Fruit fly (Drosophila melanogaster) whole organism, adult: ENCODE results near the gene CG42268.

Source experiments
- CG11617 ChIP-seq: fragments of 200-800 bp; sonication (Bioruptor generic); optimal IDR thresholded peaks from 2 replicates; lab custom pipeline; 2017; ENCODE audit warnings: mild to moderate bottlenecking, missing biosample characterization, missing genetic modification reagents, missing genetic modification characterization
- CG12768 ChIP-seq: fragments of 200-800 bp; sonication (Bioruptor generic); optimal IDR thresholded peaks from 2 replicates; lab custom pipeline; 2017; ENCODE audit warnings: missing biosample characterization, missing genetic modification characterization, mild to moderate bottlenecking, moderate library complexity, missing genetic modification reagents
- CG14711 ChIP-seq: fragments of 200-800 bp; sonication (Bioruptor generic); optimal IDR thresholded peaks from 2 replicates; lab custom pipeline; 2018; ENCODE audit warnings: missing biosample characterization, mild to moderate bottlenecking, missing genetic modification characterization, moderate library complexity
- CG1620 ChIP-seq: fragments of 200-800 bp; sonication (Bioruptor generic); optimal IDR thresholded peaks from 2 replicates; lab custom pipeline; 2016; ENCODE audit warnings: missing biosample characterization, missing genetic modification characterization
- CG33017 ChIP-seq: fragments of 200-800 bp; sonication (Bioruptor generic); optimal IDR thresholded peaks from 2 replicates; lab custom pipeline; 2018; ENCODE audit warnings: missing biosample characterization, mild to moderate bottlenecking, missing genetic modification characterization, moderate library complexity
- CG5204 ChIP-seq: fragments of 200-800 bp; sonication (Bioruptor generic); optimal IDR thresholded peaks from 2 replicates; lab custom pipeline; 2016; ENCODE audit warnings: missing biosample characterization, missing genetic modification characterization
- CG7045 ChIP-seq: fragments of 200-800 bp; sonication (Bioruptor generic); optimal IDR thresholded peaks from 2 replicates; lab custom pipeline; 2017; ENCODE audit warnings: missing biosample characterization, mild to moderate bottlenecking, missing genetic modification characterization
- CG7101 ChIP-seq: fragments of 200-800 bp; sonication (Bioruptor generic); optimal IDR thresholded peaks from 2 replicates; lab custom pipeline; 2018; ENCODE audit warnings: missing biosample characterization, mild to moderate bottlenecking, missing genetic modification characterization, moderate library complexity
- Clk ChIP-seq: fragments of 200-800 bp; sonication (Bioruptor generic); optimal IDR thresholded peaks from 2 replicates; lab custom pipeline; 2017; ENCODE audit warnings: missing biosample characterization, missing genetic modification characterization
- Crg-1 ChIP-seq: fragments of 200-800 bp; sonication (Bioruptor generic); optimal IDR thresholded peaks from 2 replicates; lab custom pipeline; 2016; ENCODE audit warnings: missing biosample characterization, missing genetic modification characterization
- Hr96 ChIP-seq: fragments of 200-800 bp; sonication (Bioruptor generic); optimal IDR thresholded peaks from 2 replicates; lab custom pipeline; 2016; ENCODE audit warnings: missing biosample characterization, missing genetic modification characterization
- Mnt ChIP-seq: fragments of 200-800 bp; sonication (Bioruptor generic); optimal IDR thresholded peaks from 2 replicates; lab custom pipeline; 2016; ENCODE audit warnings: missing biosample characterization, mild to moderate bottlenecking, missing genetic modification characterization
- bab1 ChIP-seq: fragments of 200-800 bp; sonication (Bioruptor generic); optimal IDR thresholded peaks from 3 replicates; lab custom pipeline; 2019; ENCODE audit warnings: missing biosample characterization, mild to moderate bottlenecking, missing genetic modification characterization, moderate library complexity
- cic ChIP-seq: fragments of 200-800 bp; sonication (Bioruptor generic); optimal IDR thresholded peaks from 2 replicates; lab custom pipeline; 2017; ENCODE audit warnings: missing biosample characterization, mild to moderate bottlenecking, missing genetic modification characterization, moderate library complexity
- cnc ChIP-seq, 2 experiments: fragments of >200 bp; optimal IDR thresholded peaks; 2 replicates each; lab custom pipeline; 2017
- kay ChIP-seq: fragments of 200-800 bp; sonication (Bioruptor generic); peaks from one replicate; lab custom pipeline; 2016; ENCODE audit warnings: missing biosample characterization, missing genetic modification characterization, borderline replicate concordance
- ovo ChIP-seq: fragments of 200-800 bp; sonication (Bioruptor generic); optimal IDR thresholded peaks from 2 replicates; lab custom pipeline; 2016; ENCODE audit warnings: missing biosample characterization, missing genetic modification characterization
- pad ChIP-seq: fragments of 200-800 bp; sonication (Bioruptor generic); optimal IDR thresholded peaks from 3 replicates; lab custom pipeline; 2017; ENCODE audit warnings: missing biosample characterization, missing genetic modification characterization, mild to moderate bottlenecking, moderate library complexity, missing genetic modification reagents
- tj ChIP-seq: fragments of 200-800 bp; sonication (Bioruptor generic); optimal IDR thresholded peaks from 3 replicates; lab custom pipeline; 2017; ENCODE audit warnings: missing biosample characterization, mild to moderate bottlenecking, missing genetic modification characterization, moderate library complexity
- toe ChIP-seq: fragments of 200-800 bp; sonication (Bioruptor generic); optimal IDR thresholded peaks from 2 replicates; lab custom pipeline; 2016; ENCODE audit warnings: missing biosample characterization, missing genetic modification characterization

Gene CG42268

DNA sequence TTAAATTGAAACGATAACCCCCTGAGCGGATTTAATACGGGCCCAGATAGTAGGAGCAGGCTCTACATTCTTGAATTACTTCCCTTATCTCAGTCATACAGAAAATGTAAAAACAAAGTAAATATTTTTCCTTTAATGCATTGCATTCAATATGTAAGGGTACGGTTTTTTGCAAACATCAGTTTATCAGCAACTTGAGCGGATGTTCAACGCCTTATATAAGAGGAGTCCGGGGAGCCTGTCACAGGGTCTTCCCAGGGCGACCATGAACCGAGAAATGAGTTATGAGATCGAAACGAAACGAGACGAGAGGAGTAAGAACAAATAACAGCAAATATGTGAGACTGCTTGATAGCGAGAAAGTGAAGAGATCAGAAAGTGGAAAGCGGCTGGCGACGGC lies 43.6 kb downstream of the CG42268 start:
- TF ChIP-seq Hr96 (GFP tag; lab: Kevin White, UChicago) (no peak), CG1620 (GFP tag; lab: Kevin White, UChicago) (no peak), CG7045 (GFP tag; lab: Kevin White, UChicago) (no peak), CG14711 (tag; lab: Kevin White, UChicago) (no peak), CG11617 (GFP tag; lab: Kevin White, UChicago) (no peak), Clk (GFP tag; lab: Kevin White, UChicago) (no peak), CG33017 (tag; lab: Kevin White, UChicago) (no peak), cic (GFP tag; lab: Kevin White, UChicago) (peak; percentile 44)

DNA sequence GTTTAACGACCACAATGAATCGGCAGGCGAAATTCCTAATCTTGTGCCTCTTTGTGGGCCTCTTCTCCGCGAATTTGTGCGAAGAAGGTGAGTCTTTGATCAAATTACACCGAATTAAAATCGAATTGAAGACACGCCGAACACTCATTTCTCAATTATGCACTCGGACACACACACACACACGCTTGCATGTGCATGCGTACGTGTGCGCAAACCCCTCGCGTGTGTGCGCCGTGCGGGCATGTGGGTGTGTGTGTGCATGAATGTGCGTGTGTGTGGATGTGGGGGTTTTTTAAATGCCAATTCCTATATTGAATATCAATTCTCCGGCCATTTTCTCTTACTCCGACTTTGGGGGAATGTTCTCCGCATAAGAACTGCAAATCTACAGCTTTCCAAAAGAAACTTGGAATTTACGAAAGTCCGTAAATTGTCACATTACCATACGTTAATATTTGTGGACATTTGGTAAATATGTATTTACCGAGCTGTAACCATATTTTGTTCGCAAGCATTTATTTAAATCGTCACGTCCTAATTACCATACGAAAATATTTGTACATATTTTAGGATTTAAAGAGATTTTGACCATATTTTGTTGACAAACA lies 45.6 kb downstream of the CG42268 start:
- TF ChIP-seq CG12768 (no peak), CG1620 (GFP tag; lab: Kevin White, UChicago) (no peak), CG5204 (no peak), CG14711 (tag; lab: Kevin White, UChicago) (no peak), Crg-1 (GFP tag; lab: Kevin White, UChicago) (no peak), tj (peak; percentile 77), Clk (GFP tag; lab: Kevin White, UChicago) (no peak), toe (no peak), ovo (no peak), bab1 (no peak), kay (peak; percentile 92), CG7045 (GFP tag; lab: Kevin White, UChicago) (no peak), Mnt (GFP tag; lab: Kevin White, UChicago) (peak; percentile 81), pad (GFP tag; lab: Kevin White, UChicago) (no peak), cic (GFP tag; lab: Kevin White, UChicago) (peak; percentile 87), cnc (optimal IDR thresholded peaks at IDR 0.05; lab: Kevin White, UChicago) (no peak), CG7101 (no peak)

DNA sequence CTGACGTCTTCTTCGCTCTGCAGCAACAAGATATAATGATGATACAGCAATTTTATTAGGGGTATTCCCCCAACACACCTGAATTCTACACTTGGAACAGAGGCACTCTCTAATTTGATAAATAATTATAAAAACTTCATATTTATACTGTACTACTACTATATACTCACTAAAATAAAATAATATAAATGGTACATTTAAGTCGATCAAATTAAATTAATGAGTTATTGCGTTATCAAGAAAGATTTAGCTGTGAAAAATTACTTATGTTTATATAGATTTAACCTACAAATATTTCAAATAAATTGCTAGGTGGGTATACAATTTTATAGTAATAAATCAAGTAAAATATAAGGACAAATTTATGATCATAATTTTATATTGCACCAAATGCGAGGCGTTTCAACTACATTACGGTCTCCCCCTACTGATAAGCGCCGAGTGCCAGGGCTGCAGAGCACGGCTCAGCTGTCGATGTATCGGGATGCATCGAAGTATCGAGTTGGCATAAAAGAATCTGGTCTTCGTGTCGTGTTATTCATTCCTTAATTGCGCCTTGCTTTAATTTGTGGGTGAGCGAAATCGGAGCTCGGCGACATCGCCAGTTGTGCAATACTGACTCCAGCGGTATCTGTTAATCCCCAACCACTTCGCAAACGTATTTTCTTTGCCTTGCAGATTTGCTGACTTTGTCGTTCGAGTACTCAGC lies 46.2 kb downstream of the CG42268 start, which contains the start of gene vsg:
vsg (plus strand) TSS at position 497 of the 709 bp plus-strand sequence.
- TF ChIP-seq ovo = peak; percentile 77
- TF ChIP-seq cic (GFP tag; lab: Kevin White, UChicago) = no peak
- TF ChIP-seq kay = peak; percentile 62
- TF ChIP-seq Mnt (GFP tag; lab: Kevin White, UChicago) = no peak
- TF ChIP-seq CG14711 (tag; lab: Kevin White, UChicago) = peak; percentile 65
- peak; percentile 34 for TF ChIP-seq Crg-1 (GFP tag; lab: Kevin White, UChicago)
- peak; percentile 39 for TF ChIP-seq Hr96 (GFP tag; lab: Kevin White, UChicago)
- TF ChIP-seq toe = peak; percentile 83
- TF ChIP-seq CG7101 = peak; percentile 81
- TF ChIP-seq CG12768 = peak; percentile 76
- TF ChIP-seq CG7045 (GFP tag; lab: Kevin White, UChicago) = peak; percentile 84
- peak; percentile 67 for TF ChIP-seq pad (GFP tag; lab: Kevin White, UChicago)
- TF ChIP-seq CG33017 (tag; lab: Kevin White, UChicago) = peak; percentile 71
- peak; percentile 53 for TF ChIP-seq bab1
- TF ChIP-seq CG5204 = no peak
- TF ChIP-seq cnc (optimal IDR thresholded peaks at IDR 0.05; lab: Kevin White, UChicago) = no peak
- TF ChIP-seq tj = peak; percentile 94
- peak; percentile 73 for TF ChIP-seq CG1620 (GFP tag; lab: Kevin White, UChicago)
- TF ChIP-seq CG11617 (GFP tag; lab: Kevin White, UChicago) = peak; percentile 91
- TF ChIP-seq Clk (GFP tag; lab: Kevin White, UChicago) = peak; percentile 63

DNA sequence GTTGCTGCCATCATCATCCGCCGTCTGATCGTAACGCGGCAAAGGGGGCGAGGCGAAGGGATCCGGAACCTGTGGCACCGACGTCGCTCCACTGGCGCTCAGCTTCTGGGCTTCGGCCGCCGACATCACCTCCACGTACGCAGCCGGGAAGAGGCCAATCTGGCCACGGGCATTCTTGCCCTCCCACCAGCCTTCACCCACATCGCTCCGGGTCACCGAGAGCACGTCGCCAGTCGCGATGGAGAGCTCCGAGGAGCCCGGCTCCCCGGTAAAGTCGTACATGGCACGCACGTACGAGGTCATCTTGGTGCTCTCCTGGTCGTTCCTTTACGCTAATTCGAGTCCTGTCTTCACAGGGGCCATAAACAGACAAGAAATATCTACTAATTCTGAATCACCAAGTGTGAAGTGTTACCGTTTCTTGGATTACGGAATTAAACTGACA lies 46.8 kb downstream of the CG42268 start, which contains the start of gene SH3PX1:
SH3PX1 (minus strand) TSS at position 445 of the 445 bp plus-strand sequence.
- no peak for TF ChIP-seq cic (GFP tag; lab: Kevin White, UChicago)
- peak; percentile 74 for TF ChIP-seq kay

DNA sequence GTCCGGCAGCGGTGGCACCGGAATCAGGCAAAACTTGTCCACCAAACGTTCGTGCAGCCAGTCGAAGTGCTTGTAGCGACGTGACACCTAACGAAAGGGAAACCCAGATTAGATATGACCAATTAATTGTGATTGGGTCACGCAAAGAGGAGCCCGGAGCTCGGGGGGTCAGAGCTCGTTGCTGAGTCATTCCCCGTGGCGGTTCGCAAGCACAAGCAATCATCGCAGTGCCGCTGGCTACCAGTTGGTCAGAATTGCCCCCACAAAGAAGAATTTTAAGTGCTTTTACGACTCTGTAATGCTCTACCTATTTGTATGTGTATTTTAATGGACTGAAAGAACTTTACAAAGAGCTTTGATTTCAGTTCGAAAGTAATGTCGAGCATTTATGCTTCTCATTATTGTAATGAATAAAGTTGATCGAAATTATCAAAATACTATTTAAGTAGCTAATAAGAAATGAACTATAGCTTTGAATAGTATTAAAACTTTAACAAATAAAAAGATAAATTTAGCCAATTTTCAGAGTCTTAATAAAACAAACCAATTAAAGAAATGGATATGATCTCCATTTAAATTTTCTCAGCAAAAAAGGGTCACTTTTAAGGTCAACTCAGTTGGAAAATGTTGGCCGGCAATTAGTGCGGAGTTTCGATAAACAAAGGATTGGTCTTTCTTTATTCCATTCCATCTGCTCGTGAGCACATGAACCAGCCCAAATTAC lies 48.0 kb downstream of the CG42268 start:
- TF ChIP-seq bab1 (no peak), cnc (optimal IDR thresholded peaks at IDR 0.05; lab: Kevin White, UChicago) (peak in 1 of 2 experiments; percentile 69)

DNA sequence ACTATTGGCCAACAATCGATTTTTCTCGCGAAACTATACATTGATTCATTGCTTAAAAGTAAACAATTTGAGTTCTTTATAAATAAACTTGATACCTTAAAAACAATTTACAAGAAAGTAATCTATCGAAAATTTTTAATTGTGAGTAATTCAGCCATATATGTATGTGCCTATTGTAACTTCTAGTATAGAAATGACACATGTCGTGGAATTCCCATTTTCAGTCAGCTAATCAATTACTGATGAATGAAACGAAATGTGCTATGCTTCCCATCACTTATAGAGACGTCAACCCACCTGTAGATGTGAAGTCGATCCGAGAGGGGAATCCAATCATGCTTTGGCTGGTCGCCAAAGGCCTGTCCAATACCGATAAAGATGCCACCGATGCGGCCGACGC lies 49.0 kb downstream of the CG42268 start:
- peak; percentile 1 for TF ChIP-seq cic (GFP tag; lab: Kevin White, UChicago)
- TF ChIP-seq Mnt (GFP tag; lab: Kevin White, UChicago) = no peak

DNA sequence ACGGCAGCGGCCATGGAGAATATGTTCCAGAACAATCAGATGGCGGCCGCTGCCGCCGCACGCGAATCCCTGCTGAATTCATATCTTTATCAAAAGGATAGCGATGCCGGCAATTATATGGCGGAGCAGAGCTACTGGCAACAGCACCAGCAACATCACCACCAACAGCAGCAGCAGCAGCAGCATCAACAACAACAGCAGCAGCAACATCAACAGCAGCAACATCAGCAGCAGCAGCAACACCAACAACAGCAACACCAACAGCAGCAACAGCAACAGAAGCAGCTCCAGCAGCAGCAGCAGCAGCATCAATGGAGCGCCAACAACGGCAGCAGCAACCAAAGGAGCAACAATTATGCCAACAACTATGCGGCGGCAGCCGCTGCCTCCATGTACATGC lies 51.4 kb downstream of the CG42268 start:
- TF ChIP-seq bab1 (no peak), Clk (GFP tag; lab: Kevin White, UChicago) (no peak), Crg-1 (GFP tag; lab: Kevin White, UChicago) (no peak), CG5204 (no peak), CG33017 (tag; lab: Kevin White, UChicago) (no peak), cic (GFP tag; lab: Kevin White, UChicago) (no peak), ovo (no peak), kay (no peak), CG14711 (tag; lab: Kevin White, UChicago) (no peak), CG1620 (GFP tag; lab: Kevin White, UChicago) (no peak), Hr96 (GFP tag; lab: Kevin White, UChicago) (no peak), Mnt (GFP tag; lab: Kevin White, UChicago) (no peak), CG7045 (GFP tag; lab: Kevin White, UChicago) (no peak), CG11617 (GFP tag; lab: Kevin White, UChicago) (no peak), tj (no peak), pad (GFP tag; lab: Kevin White, UChicago) (no peak), cnc (optimal IDR thresholded peaks at IDR 0.05; lab: Kevin White, UChicago) (no peak)
